Worm (Caenorhabditis elegans) whole organism, L1 larva: ENCODE measurements around the gene F58D12.1.

Experiments
- F16B12.6 ChIP-seq: fragments of 150-350 bp; optimal IDR thresholded peaks from 2 replicates; lab custom pipeline; 2014; ENCODE audit warnings: missing biosample characterization, missing genetic modification characterization
- alr-1 ChIP-seq: fragments of 200-800 bp; sonication (Bioruptor generic); optimal IDR thresholded peaks from 2 replicates; lab custom pipeline; 2018; ENCODE audit warnings: borderline replicate concordance, mild to moderate bottlenecking, missing genetic modification characterization, missing compliant biosample characterization
- blmp-1 ChIP-seq: fragments of 150-350 bp; optimal IDR thresholded peaks from 2 replicates; lab custom pipeline; 2014; ENCODE audit warnings: missing biosample characterization, missing genetic modification characterization
- ceh-63 ChIP-seq: fragments of 200-800 bp; sonication (Bioruptor generic); optimal IDR thresholded peaks from 2 replicates; lab custom pipeline; 2018; ENCODE audit warnings: mild to moderate bottlenecking, missing genetic modification characterization, missing compliant biosample characterization
- ceh-8 ChIP-seq: fragments of 200-800 bp; sonication (Bioruptor generic); optimal IDR thresholded peaks from 2 replicates; lab custom pipeline; 2018; ENCODE audit warnings: mild to moderate bottlenecking, missing genetic modification characterization, moderate library complexity, missing compliant biosample characterization
- ceh-82 ChIP-seq, 3 experiments: fragments of 150-350 bp in 1 of 3; sonication (generic microtip) in 2 of 3; optimal IDR thresholded peaks; 2 replicates each; lab custom pipeline; 2014 to 2017; ENCODE audit warnings: missing biosample characterization in 3 of 3, missing genetic modification characterization in 3 of 3
- dpl-1 ChIP-seq, 3 experiments: fragments of 150-350 bp in 2 of 3; sonication (generic microtip) in 1 of 3; optimal IDR thresholded peaks; 2 replicates each; lab custom pipeline; 2014 to 2017; ENCODE audit warnings: missing biosample characterization in 3 of 3, missing genetic modification characterization in 3 of 3, missing genetic modification reagents in 3 of 3
- dsc-1 ChIP-seq: sonication (generic microtip); optimal IDR thresholded peaks from 2 replicates; lab custom pipeline; 2016; ENCODE audit warnings: mild to moderate bottlenecking, missing genetic modification characterization, missing compliant biosample characterization
- efl-1 ChIP-seq, 4 experiments: fragments of 150-350 bp; optimal IDR thresholded peaks in 3 of 4; peaks in 1 of 4; 1 replicate in 1 of 4; 2 replicates in 3 of 4; lab custom pipeline; 2014; ENCODE audit warnings: missing biosample characterization in 2 of 4, missing genetic modification characterization in 2 of 4, missing genetic modification reagents in 2 of 4
- elt-2 ChIP-seq: sonication (generic microtip); optimal IDR thresholded peaks from 2 replicates; lab custom pipeline; 2016; ENCODE audit warnings: missing genetic modification characterization, mild to moderate bottlenecking, inconsistent platforms, missing compliant biosample characterization, missing genetic modification reagents
- fkh-4 ChIP-seq: sonication (generic microtip); optimal IDR thresholded peaks from 2 replicates; lab custom pipeline; 2016; ENCODE audit warnings: missing compliant biosample characterization, missing genetic modification characterization, borderline replicate concordance
- fkh-8 ChIP-seq: sonication (generic microtip); optimal IDR thresholded peaks from 2 replicates; lab custom pipeline; 2016; ENCODE audit warnings: mild to moderate bottlenecking, missing genetic modification characterization, missing compliant biosample characterization
- hlh-17 ChIP-seq: fragments of 200-800 bp; sonication (Bioruptor generic); optimal IDR thresholded peaks from 2 replicates; lab custom pipeline; 2018; ENCODE audit warnings: missing genetic modification characterization, mild to moderate bottlenecking, missing compliant biosample characterization, moderate library complexity, borderline replicate concordance
- irx-1 ChIP-seq: sonication (generic microtip); optimal IDR thresholded peaks from 2 replicates; lab custom pipeline; 2016; ENCODE audit warnings: missing genetic modification characterization, missing compliant biosample characterization
- isw-1 ChIP-seq: fragments of 200-800 bp; sonication (Bioruptor generic); IDR thresholded peaks from 2 replicates; pipeline ENCODE4 v1.3.6; 2022; ENCODE audit warnings: missing genetic modification characterization, missing compliant biosample characterization
- lin-14 ChIP-seq: fragments of 200-800 bp; sonication (Bioruptor generic); optimal IDR thresholded peaks from 2 replicates; lab custom pipeline; 2018; ENCODE audit warnings: mild to moderate bottlenecking, missing genetic modification characterization, moderate library complexity, missing compliant biosample characterization
- lin-15B ChIP-seq: fragments of 150-350 bp; sonication (generic microtip); optimal IDR thresholded peaks from 3 replicates; lab custom pipeline; 2014; ENCODE audit warnings: missing biosample characterization, missing genetic modification characterization
- lin-35 ChIP-seq, 2 experiments: fragments of 150-350 bp; optimal IDR thresholded peaks; 2 replicates each; lab custom pipeline; 2014; ENCODE audit warnings: missing biosample characterization in 2 of 2, missing genetic modification characterization in 2 of 2, missing genetic modification reagents in 2 of 2
- lir-3 ChIP-seq: sonication (generic microtip); optimal IDR thresholded peaks from 2 replicates; lab custom pipeline; 2016; ENCODE audit warnings: mild to moderate bottlenecking, missing genetic modification characterization, moderate library complexity, missing compliant biosample characterization; ENCODE audit not compliant: poor library complexity
- lsy-2 ChIP-seq, 2 experiments: fragments of 150-350 bp; optimal IDR thresholded peaks; 2 replicates each; lab custom pipeline; 2014; ENCODE audit warnings: missing biosample characterization in 2 of 2, missing genetic modification characterization in 2 of 2
- mep-1 ChIP-seq: fragments of 150-350 bp; optimal IDR thresholded peaks from 2 replicates; lab custom pipeline; 2014; ENCODE audit warnings: missing biosample characterization, missing genetic modification characterization
- nhr-11 ChIP-seq: fragments of 150-350 bp; optimal IDR thresholded peaks from 2 replicates; lab custom pipeline; 2014; ENCODE audit warnings: missing biosample characterization, missing genetic modification characterization
- nhr-12 ChIP-seq: sonication (generic microtip); optimal IDR thresholded peaks from 2 replicates; lab custom pipeline; 2017; ENCODE audit warnings: missing biosample characterization, missing genetic modification characterization
- nhr-28 ChIP-seq: fragments of 150-350 bp; optimal IDR thresholded peaks from 2 replicates; lab custom pipeline; 2014; ENCODE audit warnings: missing biosample characterization, missing genetic modification characterization
- nhr-47 ChIP-seq: sonication (generic microtip); optimal IDR thresholded peaks from 2 replicates; lab custom pipeline; 2016; ENCODE audit warnings: mild to moderate bottlenecking, missing genetic modification characterization, moderate library complexity, missing compliant biosample characterization
- nhr-71 ChIP-seq: sonication (generic microtip); optimal IDR thresholded peaks from 2 replicates; lab custom pipeline; 2016; ENCODE audit warnings: mild to moderate bottlenecking, missing genetic modification characterization, moderate library complexity, missing compliant biosample characterization
- pax-3 ChIP-seq: fragments of 200-800 bp; sonication (Bioruptor generic); optimal IDR thresholded peaks from 2 replicates; lab custom pipeline; 2018; ENCODE audit warnings: mild to moderate bottlenecking, missing genetic modification characterization, moderate library complexity, missing compliant biosample characterization
- pqm-1 ChIP-seq: sonication (generic microtip); optimal IDR thresholded peaks from 3 replicates; lab custom pipeline; 2017; ENCODE audit warnings: missing biosample characterization, missing genetic modification characterization
- skn-1 ChIP-seq: fragments of 150-350 bp; optimal IDR thresholded peaks from 2 replicates; lab custom pipeline; 2014; ENCODE audit warnings: missing biosample characterization, missing genetic modification characterization
- snpc-4 ChIP-seq: fragments of 150-350 bp; optimal IDR thresholded peaks from 2 replicates; lab custom pipeline; 2014; ENCODE audit warnings: missing biosample characterization, missing genetic modification characterization
- snu-23 ChIP-seq: sonication (generic microtip); optimal IDR thresholded peaks from 2 replicates; lab custom pipeline; 2016; ENCODE audit warnings: missing genetic modification characterization, missing compliant biosample characterization
- tbx-2 ChIP-seq: sonication (generic microtip); optimal IDR thresholded peaks from 2 replicates; lab custom pipeline; 2016; ENCODE audit warnings: missing genetic modification characterization, missing compliant biosample characterization
- unc-86 ChIP-seq: sonication (generic microtip); optimal IDR thresholded peaks from 2 replicates; lab custom pipeline; 2016; ENCODE audit warnings: missing genetic modification characterization, missing compliant biosample characterization
- unc-98 ChIP-seq: fragments of 200-800 bp; sonication (Bioruptor generic); IDR thresholded peaks from 2 replicates; pipeline ENCODE4 v1.3.6; 2022; ENCODE audit warnings: missing genetic modification characterization, missing compliant biosample characterization
- vab-15 ChIP-seq: sonication (generic microtip); optimal IDR thresholded peaks from 2 replicates; lab custom pipeline; 2017; ENCODE audit warnings: missing genotype, mild to moderate bottlenecking, missing genetic modification characterization, missing compliant biosample characterization
- xbp-1 ChIP-seq: sonication (generic microtip); optimal IDR thresholded peaks from 2 replicates; lab custom pipeline; 2016; ENCODE audit warnings: missing genetic modification characterization, missing compliant biosample characterization
- ztf-11 ChIP-seq, 2 experiments: sonication (generic microtip); optimal IDR thresholded peaks; 2 replicates each; lab custom pipeline; 2016 to 2017; ENCODE audit warnings: missing genetic modification characterization in 2 of 2, missing biosample characterization in 1 of 2, missing compliant biosample characterization in 1 of 2
- ztf-4 ChIP-seq: fragments of 150-350 bp; optimal IDR thresholded peaks from 2 replicates; lab custom pipeline; 2014; ENCODE audit warnings: missing biosample characterization, missing genetic modification characterization

Gene F58D12.1

DNA sequence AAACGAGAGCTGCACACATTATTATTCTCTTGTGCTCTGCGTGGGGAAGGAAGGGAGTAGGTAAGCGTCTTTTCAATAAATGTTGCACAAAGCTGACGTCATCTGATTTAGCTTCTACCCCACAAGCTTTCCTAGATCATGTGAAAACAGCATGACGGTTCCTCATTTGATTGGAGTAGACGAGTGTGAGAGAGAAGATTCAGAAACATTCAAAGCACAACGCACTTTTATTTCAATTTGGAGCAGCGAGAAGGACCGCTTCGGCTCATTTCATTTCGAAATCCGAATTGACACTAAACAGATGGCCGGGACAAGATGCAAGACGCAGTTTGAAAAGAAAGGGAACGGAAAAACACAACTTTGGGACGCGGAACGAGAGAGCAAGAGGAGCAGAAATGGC lies 45.0 kb upstream of the F58D12.1 start (continued):
- TF ChIP-seq unc-86 = no peak
- no peak for TF ChIP-seq isw-1 (GFP tag; lab: Robert Waterston, UW)
- no peak for TF ChIP-seq F16B12.6 (tag; lab: Kevin White, UChicago)
- no peak for TF ChIP-seq snu-23 (GFP tag; lab: Kevin White, UChicago)
- TF ChIP-seq tbx-2 (tag; lab: Kevin White, UChicago) = no peak
- no peak for TF ChIP-seq pax-3
- no peak for TF ChIP-seq ztf-11 (tag; optimal IDR thresholded peaks at IDR 0.05; lab: Kevin White, UChicago)
- TF ChIP-seq ceh-82 (tag; optimal IDR thresholded peaks at IDR 0.05; lab: Kevin White, UChicago) = no peak
- TF ChIP-seq dpl-1 (GFP tag; optimal IDR thresholded peaks at IDR 0.05; lab: Kevin White, UChicago) = no peak
- no peak for TF ChIP-seq lir-3
- TF ChIP-seq fkh-4 (tag; lab: Kevin White, UChicago) = peak; percentile 9
- no peak for TF ChIP-seq vab-15 (tag; lab: Kevin White, UChicago)
- TF ChIP-seq irx-1 (tag; lab: Kevin White, UChicago) = no peak
- TF ChIP-seq efl-1 (optimal IDR thresholded peaks at IDR 0.05; lab: Kevin White, UChicago) = no peak
- no peak for TF ChIP-seq efl-1 (GFP tag; optimal IDR thresholded peaks at IDR 0.05 in 1 of 2; lab: Kevin White, UChicago)
- TF ChIP-seq xbp-1 = no peak
- TF ChIP-seq pqm-1 = no peak
- no peak for TF ChIP-seq ceh-63
- TF ChIP-seq nhr-71 = peak; percentile 29
- peak; percentile 33 for TF ChIP-seq fkh-8 (tag; lab: Kevin White, UChicago)
- peak; percentile 36 for TF ChIP-seq lin-14 (GFP tag; lab: Kevin White, UChicago)
- TF ChIP-seq unc-98 (GFP tag; lab: Robert Waterston, UW) = no peak
- TF ChIP-seq dsc-1 (tag; lab: Kevin White, UChicago) = peak; percentile 64
- no peak for TF ChIP-seq alr-1
- TF ChIP-seq hlh-17 (GFP tag; lab: Kevin White, UChicago) = no peak
- no peak for TF ChIP-seq nhr-12 (tag; lab: Kevin White, UChicago)
- no peak for TF ChIP-seq blmp-1 (tag; lab: Kevin White, UChicago)

DNA sequence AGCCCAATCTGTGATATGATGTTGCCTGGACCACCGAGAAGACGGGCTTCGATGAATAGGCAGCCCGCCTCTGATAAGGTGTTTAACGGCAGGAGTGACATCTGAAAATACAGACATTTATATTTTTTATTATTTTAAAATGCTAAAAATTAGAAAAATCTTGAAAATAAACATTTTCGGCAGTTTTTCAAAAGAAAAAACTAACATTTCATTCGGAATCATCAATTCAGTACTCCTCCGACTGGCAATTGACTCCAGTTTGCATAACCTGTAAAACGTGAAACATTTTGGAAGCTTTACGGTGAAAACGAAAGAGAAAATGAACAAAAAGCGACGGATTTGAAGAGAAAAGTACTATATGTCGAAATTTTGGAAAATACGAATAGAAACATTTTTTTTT lies 43.6 kb upstream of the F58D12.1 start, which contains the start of gene ric-7:
Gene ric-7 (minus strand): TSS at position 101 of the 400 bp plus-strand sequence.
- no peak for TF ChIP-seq snpc-4 (tag; lab: Kevin White, UChicago)
- TF ChIP-seq mep-1 (tag; lab: Kevin White, UChicago) = no peak
- TF ChIP-seq nhr-28 = no peak
- TF ChIP-seq elt-2 (tag; lab: Kevin White, UChicago) = no peak
- TF ChIP-seq hlh-17 (GFP tag; lab: Kevin White, UChicago) = no peak
- no peak for TF ChIP-seq lin-15B (tag; lab: Kevin White, UChicago)

DNA sequence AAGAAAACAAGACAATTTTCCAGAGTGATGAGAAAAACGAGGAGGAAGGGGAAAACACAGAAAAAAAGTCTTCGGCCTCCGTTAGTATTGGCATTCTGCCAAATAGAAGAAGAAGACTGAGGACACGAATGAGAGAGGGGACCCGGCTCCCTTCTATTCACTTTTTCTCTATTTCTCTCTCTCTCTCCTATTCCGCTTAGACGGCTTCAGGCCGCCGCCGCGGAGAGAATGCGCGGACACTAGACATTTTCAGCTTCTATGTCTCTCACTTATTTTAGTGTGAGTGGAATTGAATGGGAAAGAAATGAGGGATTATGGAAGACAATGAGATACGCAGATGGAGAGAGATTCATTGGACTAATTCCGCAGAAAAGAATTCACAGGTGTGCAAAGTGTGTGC lies 42.6 kb upstream of the F58D12.1 start:
- TF ChIP-seq skn-1 (tag; lab: Kevin White, UChicago) = no peak
- TF ChIP-seq alr-1 = no peak
- peak; percentile 27 for TF ChIP-seq nhr-47 (tag; lab: Kevin White, UChicago)
- TF ChIP-seq nhr-11 (tag; lab: Kevin White, UChicago) = no peak
- TF ChIP-seq pax-3 = peak; percentile 40
- peak; percentile 42 for TF ChIP-seq fkh-8 (tag; lab: Kevin White, UChicago)
- TF ChIP-seq ztf-4 (tag; lab: Kevin White, UChicago) = no peak
- 0 out of 2 replicates have a peak, but pooled peaks have one; percentile 2 for TF ChIP-seq isw-1 (GFP tag; lab: Robert Waterston, UW)
- peak; percentile 25 for TF ChIP-seq nhr-71
- peak in 1 of 2 experiments; percentile 10 for TF ChIP-seq efl-1 (optimal IDR thresholded peaks at IDR 0.05; lab: Kevin White, UChicago)
- no peak for TF ChIP-seq efl-1 (GFP tag; optimal IDR thresholded peaks at IDR 0.05 in 1 of 2; lab: Kevin White, UChicago)
- TF ChIP-seq unc-86 = peak; percentile 28
- peak in 2 of 3 experiments; percentile 9 to 28 for TF ChIP-seq ceh-82 (tag; optimal IDR thresholded peaks at IDR 0.05; lab: Kevin White, UChicago)
- TF ChIP-seq ceh-8 (GFP tag; lab: Kevin White, UChicago) = peak; percentile 5
- peak; percentile 63 for TF ChIP-seq lin-14 (GFP tag; lab: Kevin White, UChicago)
- TF ChIP-seq lsy-2 (tag; optimal IDR thresholded peaks at IDR 0.05; lab: Kevin White, UChicago) = peak in 1 of 2 experiments; percentile 37
- peak; percentile 12 for TF ChIP-seq tbx-2 (tag; lab: Kevin White, UChicago)
- peak in 1 of 2 experiments; percentile 16 for TF ChIP-seq lin-35 (GFP tag; optimal IDR thresholded peaks at IDR 0.05; lab: Kevin White, UChicago)
